Fruit fly (Drosophila melanogaster): Measurements from ENCODE around the gene CG15747.

Gene CG15747

DNA sequence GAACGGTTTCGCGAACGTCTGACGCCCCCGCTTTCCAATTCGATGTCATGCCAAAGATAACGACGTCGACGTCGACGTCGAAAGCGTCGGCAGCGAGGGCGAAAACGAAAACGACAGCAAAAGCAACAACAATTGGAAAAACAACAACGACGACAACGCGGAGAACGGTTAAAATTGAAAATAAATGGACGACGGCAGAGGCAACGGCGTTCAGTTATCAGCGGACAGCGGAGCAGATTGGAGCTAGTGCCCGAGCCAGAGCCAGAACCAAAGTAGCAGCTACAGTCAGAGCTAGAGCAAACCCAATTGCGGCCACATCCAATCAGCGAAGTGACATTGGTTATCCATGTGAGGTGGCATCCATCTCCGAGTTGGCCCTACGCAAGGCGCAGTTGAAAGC, 32.8 kb upstream of the CG15747 start (continued):
- TF ChIP-seq HLH4C (GFP tag; IDR thresholded peaks at IDR 0.05; ENCODE audit: partially characterized antibody) (no peak), CG6654 (GFP tag; optimal IDR thresholded peaks at IDR 0.05) (no peak), HLH3B (GFP tag; IDR thresholded peaks at IDR 0.05) (no peak), ci (GFP tag; IDR thresholded peaks at IDR 0.05) (0 out of 3 replicates have a peak, but pooled peaks have one; percentile 18), Adf1 (GFP tag; IDR thresholded peaks at IDR 0.05) (peak; percentile 88), chm (GFP tag; IDR thresholded peaks at IDR 0.05) (peak; percentile 32; the same call in 1 of the 2 replicates), luna (GFP tag; optimal IDR thresholded peaks at IDR 0.05) (no peak), CG12769 (tag; optimal IDR thresholded peaks at IDR 0.05) (peak; percentile 0), PHDP (tag; optimal IDR thresholded peaks at IDR 0.05) (no peak), sug (tag; optimal IDR thresholded peaks at IDR 0.05) (peak; percentile 12), MESR4 (GFP tag; optimal IDR thresholded peaks at IDR 0.05) (no peak), Spps (tag; optimal IDR thresholded peaks at IDR 0.05) (no peak)

- TF ChIP-seq slp2 (GFP tag; optimal IDR thresholded peaks at IDR 0.05) = no peak
- peak; percentile 0 for TF ChIP-seq nerfin-1 (tag; optimal IDR thresholded peaks at IDR 0.05)
- TF ChIP-seq NfI (GFP tag; optimal IDR thresholded peaks at IDR 0.05) = peak; percentile 15
- peak; percentile 24; the same call in 1 of the 2 replicates for TF ChIP-seq slbo (GFP tag; IDR thresholded peaks at IDR 0.05)
- peak; percentile 58 for TF ChIP-seq gem (tag; optimal IDR thresholded peaks at IDR 0.05)
- no peak for TF ChIP-seq btn (GFP tag; optimal IDR thresholded peaks at IDR 0.05)
- peak; percentile 38 for TF ChIP-seq grau (tag; optimal IDR thresholded peaks at IDR 0.05)
- no peak for TF ChIP-seq CG17568 (GFP tag; optimal IDR thresholded peaks at IDR 0.05)
- TF ChIP-seq dmrt11E (tag; optimal IDR thresholded peaks at IDR 0.05) = peak; percentile 16
- no peak for TF ChIP-seq Optix (GFP tag; IDR thresholded peaks at IDR 0.05)
- no peak for TF ChIP-seq ewg (GFP tag; optimal IDR thresholded peaks at IDR 0.05)
- TF ChIP-seq CG2712 (tag; optimal IDR thresholded peaks at IDR 0.05) = peak; percentile 21
- 0 out of 2 replicates have a peak, but pooled peaks have one; percentile 5 for TF ChIP-seq CG1024 (GFP tag; IDR thresholded peaks at IDR 0.05)
- TF ChIP-seq sens (GFP tag) = peak; percentile 71
- TF ChIP-seq CG11723 (GFP tag; optimal IDR thresholded peaks at IDR 0.05) = peak; percentile 32
- TF ChIP-seq hb (GFP tag; IDR thresholded peaks at IDR 0.05; ENCODE audit: partially characterized antibody) = no peak
- no peak for TF ChIP-seq inv (GFP tag; IDR thresholded peaks at IDR 0.05; ENCODE audit: partially characterized antibody)
- TF ChIP-seq CG12155 (GFP tag; optimal IDR thresholded peaks at IDR 0.05) = no peak
- no peak for TF ChIP-seq gro (GFP tag; optimal IDR thresholded peaks at IDR 0.05)
- TF ChIP-seq pho (GFP tag; optimal IDR thresholded peaks at IDR 0.05) = no peak
- no peak for TF ChIP-seq chm (GFP tag; IDR thresholded peaks at IDR 0.05)
- no peak for TF ChIP-seq fd102C (GFP tag; optimal IDR thresholded peaks at IDR 0.05)
- TF ChIP-seq CoRest (tag; optimal IDR thresholded peaks at IDR 0.05) = peak; percentile 61
- no peak for TF ChIP-seq prd (optimal IDR thresholded peaks at IDR 0.05)
- peak; percentile 32; the same call in 1 of the 3 replicates for TF ChIP-seq prd (GFP tag; IDR thresholded peaks at IDR 0.05)
- TF ChIP-seq CG8924 (tag; optimal IDR thresholded peaks at IDR 0.05) = peak; percentile 29
- peak; percentile 43 for TF ChIP-seq CG9437 (GFP tag; optimal IDR thresholded peaks at IDR 0.05)
- TF ChIP-seq CG15601 (tag; optimal IDR thresholded peaks at IDR 0.05) = peak; percentile 8
- TF ChIP-seq odd (GFP tag; optimal IDR thresholded peaks at IDR 0.05) = no peak
- peak; percentile 61 for TF ChIP-seq CG11504 (tag; optimal IDR thresholded peaks at IDR 0.05)
- no peak for TF ChIP-seq BEAF-32 (GFP tag; optimal IDR thresholded peaks at IDR 0.05)
- TF ChIP-seq CG7556 (GFP tag; optimal IDR thresholded peaks at IDR 0.05) = peak; percentile 44
- TF ChIP-seq CG6689 (GFP tag; IDR thresholded peaks at IDR 0.05) = 0 out of 2 replicates have a peak, but pooled peaks have one; percentile 9
- TF ChIP-seq CG30403 (GFP tag; optimal IDR thresholded peaks at IDR 0.05) = peak; percentile 43
- TF ChIP-seq Sox100B (GFP tag; optimal IDR thresholded peaks at IDR 0.05) = peak; percentile 31
- no peak for TF ChIP-seq CG42726 (GFP tag; IDR thresholded peaks at IDR 0.05; ENCODE audit: partially characterized antibody)
- no peak for TF ChIP-seq psq (GFP tag; optimal IDR thresholded peaks at IDR 0.05)
- TF ChIP-seq cato (GFP tag; optimal IDR thresholded peaks at IDR 0.05; ENCODE audit: borderline replicate concordance) = no peak
- no peak for TF ChIP-seq Taf1 (GFP tag; IDR thresholded peaks at IDR 0.05)
Measured at dm6 chrX:13307189-13307588, 30.9 kb upstream of the CG15747 start.
